Worm (Caenorhabditis elegans) whole organism, L4/young adult: ENCODE results near the gene nlp-31.

Source experiments
- W03F9.2 ChIP-seq: fragments of 150-350 bp; optimal IDR thresholded peaks from 2 replicates; lab custom pipeline; 2014; ENCODE audit warnings: missing biosample characterization, missing genetic modification characterization
- dao-5 ChIP-seq: sonication (generic microtip); optimal IDR thresholded peaks from 2 replicates; lab custom pipeline; 2016; ENCODE audit warnings: missing genotype, missing genetic modification characterization, moderate library complexity, missing compliant biosample characterization
- him-1 ChIP-seq: sonication (generic microtip); optimal IDR thresholded peaks from 2 replicates; lab custom pipeline; 2016; ENCODE audit warnings: missing genotype, missing genetic modification reagents, missing genetic modification characterization, missing compliant biosample characterization

The nlp-31 gene

ce11 chrV:3994048-3994447, 14.2 kb downstream of the nlp-31 start, which contains the start of gene K09D9.9:
K09D9.9 (minus strand) TSS chrV:3994148.
- no peak for TF ChIP-seq him-1
- TF ChIP-seq dao-5 = no peak
- TF ChIP-seq W03F9.2 (tag; lab: Kevin White, UChicago) = no peak

DNA sequence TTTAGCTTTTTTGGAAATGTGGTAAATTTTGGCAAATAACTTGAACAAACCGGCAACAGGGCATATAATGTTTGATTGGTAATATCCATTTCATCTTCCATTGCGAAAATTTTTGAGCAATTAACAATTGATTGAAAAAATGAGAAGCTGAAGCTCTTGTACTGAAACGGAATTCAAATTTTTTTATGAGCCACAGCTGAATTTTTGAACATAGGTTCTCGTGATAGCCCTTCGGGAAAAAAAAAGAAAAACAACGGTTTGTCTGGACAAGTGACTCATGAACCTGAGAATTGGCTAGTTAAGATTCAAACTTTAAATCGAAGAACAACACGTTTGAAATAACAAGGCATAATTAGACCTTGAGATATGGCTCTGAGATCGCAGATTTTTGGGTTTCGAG, 16.0 kb downstream of the nlp-31 start, which contains the start of gene srx-62:
Gene srx-62, minus strand, starts transcription at position 101 of the 400 bp plus-strand sequence.
- TF ChIP-seq W03F9.2 (tag; lab: Kevin White, UChicago) = no peak
- TF ChIP-seq him-1 = no peak
- no peak for TF ChIP-seq dao-5

ce11 chrV:4004577-4004976, 24.7 kb downstream of the nlp-31 start:
- TF ChIP-seq him-1 (no peak), W03F9.2 (tag; lab: Kevin White, UChicago) (no peak), dao-5 (no peak)

- no peak for TF ChIP-seq W03F9.2 (tag; lab: Kevin White, UChicago)
- TF ChIP-seq him-1 = no peak
Observed at ce11 chrV:4005219-4005618, 25.4 kb downstream of the nlp-31 start, which contains the start of gene srh-8. srh-8 (plus strand) TSS chrV:4005519.

DNA sequence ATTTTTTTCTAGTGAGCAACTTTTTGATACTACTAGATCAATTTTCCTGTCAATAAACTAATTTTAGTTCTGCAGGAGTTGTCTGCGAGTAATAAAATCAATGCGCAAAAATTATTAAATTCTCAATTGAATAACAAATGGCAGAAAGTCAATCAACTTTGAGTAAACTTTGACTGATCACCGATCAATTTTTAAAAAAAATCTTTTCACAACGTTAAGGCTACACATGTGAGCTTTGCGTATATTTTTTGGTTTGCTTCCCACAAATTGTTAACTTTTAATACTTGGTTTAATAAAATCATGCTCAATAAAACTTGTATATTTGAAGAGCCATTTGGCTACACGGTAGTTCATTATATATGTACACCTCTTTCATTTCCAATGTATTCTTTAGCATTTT, 28.1 kb downstream of the nlp-31 start, which contains the start of gene srh-7:
Gene srh-7, plus strand, starts transcription at position 301 of the 400 bp plus-strand sequence.
- TF ChIP-seq him-1 (no peak), dao-5 (no peak), W03F9.2 (tag; lab: Kevin White, UChicago) (no peak)

ce11 chrV:4010170-4010569, 30.3 kb downstream of the nlp-31 start, which contains the start of gene srh-4:
srh-4 (plus strand) TSS chrV:4010470.
- TF ChIP-seq W03F9.2 (tag; lab: Kevin White, UChicago) (no peak), him-1 (no peak), dao-5 (no peak)

- TF ChIP-seq him-1 (no peak), W03F9.2 (tag; lab: Kevin White, UChicago) (no peak), dao-5 (no peak)
Observed at ce11 chrV:4016780-4017179, 36.9 kb downstream of the nlp-31 start, which contains the start of gene srw-89. srw-89 (plus strand) TSS chrV:4017080.

DNA sequence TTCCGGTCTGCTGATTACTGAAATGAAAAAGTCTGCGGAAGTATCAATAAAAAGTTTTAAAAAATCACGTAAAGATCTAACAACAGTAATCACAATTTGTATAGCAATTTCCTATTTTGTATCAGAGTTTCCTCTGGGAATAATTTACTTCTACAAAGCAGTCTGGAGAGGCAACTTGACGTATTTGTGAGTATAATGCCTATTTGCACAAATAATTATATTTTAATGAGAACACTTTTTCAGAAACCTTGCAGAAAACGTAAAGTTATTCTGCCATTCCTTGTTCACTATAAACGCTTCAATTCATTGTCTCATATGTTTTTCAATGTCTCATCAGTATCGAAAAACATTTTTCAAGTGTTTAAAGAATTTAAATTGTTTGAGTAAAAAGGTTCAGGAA, 38.7 kb downstream of the nlp-31 start:
- TF ChIP-seq W03F9.2 (tag; lab: Kevin White, UChicago) (no peak), dao-5 (no peak), him-1 (no peak)

DNA sequence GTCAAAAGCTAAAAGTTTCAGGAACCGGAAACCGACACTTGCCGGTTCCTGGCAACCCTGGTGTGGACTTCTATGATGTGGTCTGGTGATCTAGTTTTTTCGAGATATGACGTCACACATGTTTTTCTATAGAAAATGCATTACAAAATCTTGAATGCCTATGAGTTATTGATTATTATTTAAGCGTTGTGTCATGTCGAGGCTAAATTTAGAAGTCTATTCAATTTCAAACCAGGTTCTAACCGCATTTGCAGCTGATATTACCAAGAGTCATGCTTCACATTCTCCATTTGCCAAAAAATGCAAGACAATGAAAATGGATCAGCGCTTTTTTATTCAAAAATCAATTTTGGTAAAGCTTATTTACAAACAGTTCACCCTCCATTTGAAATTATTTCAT, 39.3 kb downstream of the nlp-31 start, which contains the start of gene K09D9.3:
Gene K09D9.3, plus strand, starts transcription at position 301 of the 400 bp plus-strand sequence.
- no peak for TF ChIP-seq dao-5
- no peak for TF ChIP-seq W03F9.2 (tag; lab: Kevin White, UChicago)
- TF ChIP-seq him-1 = no peak

DNA sequence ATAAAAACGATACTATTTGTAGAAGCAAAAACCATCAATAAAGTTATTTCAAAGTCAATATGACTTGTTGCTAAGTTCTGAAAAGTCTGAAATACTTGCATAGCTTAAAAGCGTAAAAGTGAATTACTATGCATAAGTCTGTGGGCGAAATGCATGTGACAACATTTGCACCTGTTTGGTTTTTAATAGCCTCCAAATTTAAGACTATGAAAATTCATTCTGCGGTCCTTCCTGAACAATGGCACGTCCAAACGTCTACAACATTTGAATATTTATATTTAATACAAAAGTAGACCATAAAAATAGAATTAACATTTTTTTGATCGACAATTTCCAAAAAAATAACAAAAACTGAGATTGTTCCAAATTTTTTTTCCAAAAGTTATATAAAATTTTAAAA, 41.9 kb downstream of the nlp-31 start, which contains the start of gene K09D9.14:
Gene K09D9.14, minus strand, starts transcription at position 101 of the 400 bp plus-strand sequence.
- TF ChIP-seq him-1 (no peak), W03F9.2 (tag; lab: Kevin White, UChicago) (no peak), dao-5 (no peak)

DNA sequence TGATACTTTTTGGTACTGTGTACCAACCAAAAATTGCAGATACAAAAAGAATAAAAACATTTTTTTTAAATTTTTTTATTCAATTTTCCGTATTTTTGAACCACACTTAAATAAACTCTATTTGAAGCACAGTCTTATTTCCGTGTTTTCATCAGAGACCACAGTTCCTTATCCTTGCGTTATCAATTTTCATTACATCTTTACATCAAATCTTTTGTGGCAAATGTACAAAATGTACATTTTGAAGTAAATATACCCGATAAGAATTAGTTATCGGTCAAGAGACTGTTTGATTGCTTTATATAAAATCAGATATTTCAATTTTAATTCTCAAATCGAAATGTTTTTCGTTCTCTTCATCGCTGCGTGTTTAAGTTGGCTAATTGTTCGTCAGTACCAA, 42.5 kb downstream of the nlp-31 start, which contains the start of gene cyp-35A3:
Gene cyp-35A3, plus strand, starts transcription at position 301 of the 400 bp plus-strand sequence.
- no peak for TF ChIP-seq dao-5
- no peak for TF ChIP-seq him-1
- no peak for TF ChIP-seq W03F9.2 (tag; lab: Kevin White, UChicago)

- TF ChIP-seq W03F9.2 (tag; lab: Kevin White, UChicago) = no peak
- no peak for TF ChIP-seq dao-5
- no peak for TF ChIP-seq him-1
Observed at ce11 chrV:4024777-4025176, 44.9 kb downstream of the nlp-31 start, which contains the start of gene K09D9.1. K09D9.1 (plus strand) TSS chrV:4025047.

ce11 chrV:4029627-4030026, 49.8 kb downstream of the nlp-31 start:
- TF ChIP-seq W03F9.2 (tag; lab: Kevin White, UChicago) (no peak), dao-5 (no peak), him-1 (no peak)
